Worm (Caenorhabditis elegans): ENCODE data around the gene ZK899.2.
A peak's percentile ranks its signal among the peaks of the same experiment; 100 is the strongest.

ZK899.2 gene

ce11 chrX:9402464-9402863 is 49.3 kb downstream of the ZK899.2 start:
- TF ChIP-seq nhr-23 (tag; optimal IDR thresholded peaks at IDR 0.05) (no peak), elt-1 (tag; optimal IDR thresholded peaks at IDR 0.05) (no peak), egl-27 (tag; optimal IDR thresholded peaks at IDR 0.05) (no peak), ceh-82 (tag; optimal IDR thresholded peaks at IDR 0.05) (no peak), eor-1 (tag; optimal IDR thresholded peaks at IDR 0.05) (no peak), lin-15B (tag; optimal IDR thresholded peaks at IDR 0.05) (no peak), nhr-25 (tag; optimal IDR thresholded peaks at IDR 0.05) (peak; percentile 45)

- TF ChIP-seq tbx-2 (tag; optimal IDR thresholded peaks at IDR 0.05), result no peak
- TF ChIP-seq elt-2 (tag; optimal IDR thresholded peaks at IDR 0.05), result no peak
- no peak for TF ChIP-seq mdl-1 (tag; optimal IDR thresholded peaks at IDR 0.05)
- TF ChIP-seq snpc-4 (tag; optimal IDR thresholded peaks at IDR 0.05), result no peak
- no peak for TF ChIP-seq fkh-10 (GFP tag; optimal IDR thresholded peaks at IDR 0.05)
- no peak for TF ChIP-seq nhr-67 (tag; optimal IDR thresholded peaks at IDR 0.05)
- TF ChIP-seq nhr-25 (tag; optimal IDR thresholded peaks at IDR 0.05), result peak; percentile 79
- no peak for TF ChIP-seq unc-39 (tag; optimal IDR thresholded peaks at IDR 0.05)
- no peak for TF ChIP-seq elt-1 (tag; optimal IDR thresholded peaks at IDR 0.05)
- no peak for TF ChIP-seq aly-2 (tag; optimal IDR thresholded peaks at IDR 0.05)
- no peak for TF ChIP-seq jun-1 (tag; optimal IDR thresholded peaks at IDR 0.05)
- TF ChIP-seq nhr-237 (tag; optimal IDR thresholded peaks at IDR 0.05), result no peak
- TF ChIP-seq ztf-11 (tag; optimal IDR thresholded peaks at IDR 0.05), result no peak
- peak; percentile 59 for TF ChIP-seq nhr-23 (tag; optimal IDR thresholded peaks at IDR 0.05)
Measured at ce11 chrX:9401963-9402362, 49.8 kb downstream of the ZK899.2 start.

All from whole organism, L3 larva.